Fruit fly (Drosophila melanogaster) whole organism, pupa: ENCODE measurements around the gene toc.

Experiments used
- CG10348 ChIP-seq: fragments of 200-800 bp; sonication (Bioruptor generic); IDR thresholded peaks from 2 replicates; pipeline ENCODE4 v1.3.6; 2022; ENCODE audit warnings: missing biosample characterization, missing genetic modification characterization
- CG13204 ChIP-seq: fragments of 200-800 bp; sonication (Bioruptor generic); optimal IDR thresholded peaks from 2 replicates; lab custom pipeline; 2018; ENCODE audit warnings: missing biosample characterization, mild to moderate bottlenecking, missing genetic modification characterization, moderate library complexity
- CG14655 ChIP-seq: fragments of 200-800 bp; sonication (Bioruptor generic); optimal IDR thresholded peaks from 3 replicates; lab custom pipeline; 2017; ENCODE audit warnings: mild to moderate bottlenecking, missing biosample characterization, missing genetic modification reagents, missing genetic modification characterization
- CG15710 ChIP-seq: fragments of 200-800 bp; sonication (Bioruptor generic); optimal IDR thresholded peaks from 2 replicates; lab custom pipeline; 2018; ENCODE audit warnings: missing biosample characterization, mild to moderate bottlenecking, missing genetic modification characterization, moderate library complexity
- CG8159 ChIP-seq: fragments of 200-800 bp; sonication (Bioruptor generic); optimal IDR thresholded peaks from 3 replicates; lab custom pipeline; 2018; ENCODE audit warnings: missing biosample characterization, mild to moderate bottlenecking, missing genetic modification characterization, moderate library complexity
- CG8301 ChIP-seq: fragments of 200-800 bp; sonication (Bioruptor generic); optimal IDR thresholded peaks from 2 replicates; lab custom pipeline; 2018; ENCODE audit warnings: missing biosample characterization, mild to moderate bottlenecking, missing genetic modification characterization
- EcR ChIP-seq: fragments of 200-800 bp; sonication (Bioruptor generic); optimal IDR thresholded peaks from 3 replicates; lab custom pipeline; 2019; ENCODE audit warnings: missing biosample characterization, missing genetic modification characterization, mild to moderate bottlenecking, moderate library complexity, missing genetic modification reagents

- TF ChIP-seq CG15710 (tag; lab: Kevin White, UChicago) (no peak), CG14655 (GFP tag; lab: Kevin White, UChicago) (no peak), CG13204 (no peak), EcR (GFP tag; lab: Kevin White, UChicago) (no peak), CG8301 (tag; lab: Kevin White, UChicago) (no peak), CG8159 (no peak), CG10348 (GFP tag; lab: Robert Waterston, UW) (no peak)
Measured at dm6 chr2L:3029012-3029411, 115.6 kb downstream of the toc start, which contains the start of the genes Sf3b2 and CG17219.
